Worm (Caenorhabditis elegans): ENCODE results near the gene C30G12.6.

DNA sequence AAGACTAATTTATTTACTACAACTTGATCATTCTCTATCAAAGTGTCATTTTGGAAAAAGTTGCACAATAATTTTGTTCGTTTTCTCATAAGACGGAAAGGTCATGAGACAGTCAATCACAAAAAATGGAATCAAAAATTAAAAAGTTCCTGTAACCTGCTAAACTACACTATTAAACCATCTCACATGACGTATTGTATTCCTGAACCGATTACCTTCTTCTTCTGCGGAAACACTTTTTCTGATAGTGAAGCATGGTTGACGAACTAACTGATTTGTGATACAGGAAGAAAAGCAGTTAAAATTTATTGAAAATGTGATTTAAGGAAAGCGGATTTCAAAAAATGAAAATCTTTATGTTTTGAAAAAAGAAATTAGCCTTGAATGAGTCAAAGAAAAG is 26.0 kb downstream of the C30G12.6 start:
- TF ChIP-seq tbx-11 (GFP tag; IDR thresholded peaks at IDR 0.05), result no peak
- TF ChIP-seq tbx-37 (GFP tag; conservative IDR thresholded peaks at IDR 0.05), result no peak
- no peak for TF ChIP-seq flt-1 (GFP tag; IDR thresholded peaks at IDR 0.05)
- TF ChIP-seq tra-4 (tag; optimal IDR thresholded peaks at IDR 0.05), result no peak
- TF ChIP-seq aly-1 (tag; optimal IDR thresholded peaks at IDR 0.05), result no peak
- no peak for TF ChIP-seq ama-1 (optimal IDR thresholded peaks at IDR 0.05)
- no peak for TF ChIP-seq scrt-1 (GFP tag; IDR thresholded peaks at IDR 0.05)
- no peak for TF ChIP-seq hmbx-1 (tag; optimal IDR thresholded peaks at IDR 0.05)
- no peak for TF ChIP-seq ets-7 (tag; optimal IDR thresholded peaks at IDR 0.05)
- no peak for TF ChIP-seq F13C5.2 (tag; optimal IDR thresholded peaks at IDR 0.05)
